Fruit fly (Drosophila melanogaster) whole organism, wandering third instar larva: ENCODE measurements around the gene Acf.

ENCODE experiments used
- Abd-B ChIP-seq: fragments of >200 bp; optimal IDR thresholded peaks from 2 replicates; lab custom pipeline; 2017; ENCODE audit warnings: missing biosample characterization, missing genetic modification characterization
- CG32264 ChIP-seq: fragments of 200-800 bp; sonication (Bioruptor generic); optimal IDR thresholded peaks from 2 replicates; lab custom pipeline; 2016; ENCODE audit warnings: missing biosample characterization, missing genetic modification characterization
- CG9705 ChIP-seq: fragments of 200-800 bp; sonication (Bioruptor generic); optimal IDR thresholded peaks from 2 replicates; lab custom pipeline; 2018; ENCODE audit warnings: missing biosample characterization, mild to moderate bottlenecking, missing genetic modification characterization
- CrebA ChIP-seq: fragments of 200-800 bp; sonication (Bioruptor generic); optimal IDR thresholded peaks from 2 replicates; lab custom pipeline; 2016; ENCODE audit warnings: missing biosample characterization, mild to moderate bottlenecking, missing genetic modification characterization, borderline replicate concordance
- Dfd ChIP-seq: fragments of >200 bp; optimal IDR thresholded peaks from 2 replicates; lab custom pipeline; 2017; ENCODE audit warnings: missing biosample characterization, missing genetic modification characterization
- Dif ChIP-seq: fragments of 200-275, 200-300 bp; sonication (Bioruptor generic); optimal IDR thresholded peaks from 2 replicates; lab custom pipeline; 2018; ENCODE audit warnings: missing biosample characterization, missing genetic modification characterization; ENCODE audit not compliant: partially characterized antibody
- GATAd ChIP-seq: sonication (Bioruptor generic); optimal IDR thresholded peaks from 2 replicates; lab custom pipeline; 2016; ENCODE audit warnings: missing biosample characterization, missing genetic modification characterization
- HLH106 ChIP-seq: fragments of 200-800 bp; optimal IDR thresholded peaks from 3 replicates; lab custom pipeline; 2019; ENCODE audit warnings: missing biosample characterization, mild to moderate bottlenecking, missing genetic modification characterization, moderate library complexity
- Hnf4 ChIP-seq: fragments of 200-800 bp; sonication (Bioruptor generic); optimal IDR thresholded peaks from 2 replicates; lab custom pipeline; 2016; ENCODE audit warnings: missing biosample characterization, mild to moderate bottlenecking, missing genetic modification characterization
- Hr78 ChIP-seq: fragments of >200 bp; optimal IDR thresholded peaks from 2 replicates; lab custom pipeline; 2017; ENCODE audit warnings: missing biosample characterization, missing genetic modification characterization
- Hr83 ChIP-seq: fragments of 200-300 bp; sonication (Bioruptor generic); optimal IDR thresholded peaks from 2 replicates; lab custom pipeline; 2016; ENCODE audit warnings: missing biosample characterization, mild to moderate bottlenecking, missing genetic modification characterization, moderate library complexity; ENCODE audit not compliant: poor library complexity, severe bottlenecking
- Jra ChIP-seq: sonication (Bioruptor generic); optimal IDR thresholded peaks from 2 replicates; lab custom pipeline; 2016; ENCODE audit warnings: missing biosample characterization, missing genetic modification characterization
- Myc ChIP-seq: fragments of >200 bp; optimal IDR thresholded peaks from 2 replicates; lab custom pipeline; 2017
- N ChIP-seq: fragments of >200 bp; optimal IDR thresholded peaks from 2 replicates; lab custom pipeline; 2018; ENCODE audit warnings: missing biosample characterization, missing external identifiers, missing genetic modification characterization
- OdsH ChIP-seq: fragments of 200-800 bp; sonication (Bioruptor generic); optimal IDR thresholded peaks from 2 replicates; lab custom pipeline; 2016; ENCODE audit warnings: missing biosample characterization, mild to moderate bottlenecking, missing genetic modification characterization
- Rel ChIP-seq, 2 experiments: fragments of 200-800 bp; sonication (Bioruptor generic) in 1 of 2; optimal IDR thresholded peaks; 2 replicates in 1 of 2; 3 replicates in 1 of 2; lab custom pipeline; 2016 to 2019; ENCODE audit warnings: mild to moderate bottlenecking in 2 of 2, missing biosample characterization in 2 of 2, missing genetic modification characterization in 2 of 2, moderate library complexity in 1 of 2
- Sp1 ChIP-seq: fragments of 200-800 bp; sonication (Bioruptor generic); optimal IDR thresholded peaks from 3 replicates; lab custom pipeline; 2019; ENCODE audit warnings: missing biosample characterization, mild to moderate bottlenecking, missing genetic modification characterization, moderate library complexity
- Vsx2 ChIP-seq: fragments of 200-300, 225-300 bp; sonication (Bioruptor generic); optimal IDR thresholded peaks from 2 replicates; lab custom pipeline; 2018; ENCODE audit warnings: missing biosample characterization, missing genetic modification characterization; ENCODE audit not compliant: partially characterized antibody
- br ChIP-seq: fragments of 200-800 bp; sonication (Bioruptor generic); optimal IDR thresholded peaks from 2 replicates; lab custom pipeline; 2016; ENCODE audit warnings: missing biosample characterization, missing genetic modification characterization
- brk ChIP-seq: fragments of 200-800 bp; sonication (Bioruptor generic); optimal IDR thresholded peaks from 2 replicates; lab custom pipeline; 2016; ENCODE audit warnings: missing biosample characterization, mild to moderate bottlenecking, missing genetic modification characterization
- dl ChIP-seq, 2 experiments: fragments of 175-275, 200-275 bp in 1 of 2; fragments of 200-275 bp in 1 of 2; sonication (Bioruptor generic); optimal IDR thresholded peaks; lab custom pipeline; 2018; ENCODE audit warnings: mild to moderate bottlenecking in 2 of 2, missing biosample characterization in 2 of 2, missing genetic modification characterization in 2 of 2, moderate library complexity in 2 of 2; ENCODE audit not compliant: partially characterized antibody in 2 of 2, insufficient read depth in 1 of 2
- dsf ChIP-seq: sonication (Bioruptor generic); optimal IDR thresholded peaks from 2 replicates; lab custom pipeline; 2016; ENCODE audit warnings: missing biosample characterization, missing genetic modification characterization, borderline replicate concordance
- ey ChIP-seq: fragments of 200-800 bp; sonication (Bioruptor generic); optimal IDR thresholded peaks from 2 replicates; lab custom pipeline; 2016; ENCODE audit warnings: missing biosample characterization, missing genetic modification characterization
- foxo ChIP-seq, 2 experiments: fragments of 200-800 bp; sonication (Bioruptor generic); optimal IDR thresholded peaks; 2 replicates in 1 of 2; 3 replicates in 1 of 2; lab custom pipeline; 2016 to 2017; ENCODE audit warnings: missing biosample characterization in 2 of 2, missing genetic modification characterization in 2 of 2
- fru ChIP-seq: fragments of 200-800 bp; sonication (Bioruptor generic); optimal IDR thresholded peaks from 3 replicates; lab custom pipeline; 2016; ENCODE audit warnings: missing biosample characterization, mild to moderate bottlenecking, missing genetic modification characterization
- h ChIP-seq: fragments of 200-800 bp; sonication (Bioruptor generic); optimal IDR thresholded peaks from 3 replicates; lab custom pipeline; 2016; ENCODE audit warnings: missing biosample characterization, mild to moderate bottlenecking, missing genetic modification characterization
- jim ChIP-seq: fragments of 175-275, 200-325 bp; sonication (Bioruptor generic); optimal IDR thresholded peaks from 2 replicates; lab custom pipeline; 2016; ENCODE audit warnings: missing biosample characterization, mild to moderate bottlenecking, missing genetic modification characterization
- lola ChIP-seq: fragments of >200 bp; optimal IDR thresholded peaks from 2 replicates; lab custom pipeline; 2017; ENCODE audit warnings: missing biosample characterization, missing genetic modification characterization
- pan ChIP-seq: fragments of >200 bp; optimal IDR thresholded peaks from 2 replicates; lab custom pipeline; 2017
- rgr ChIP-seq: fragments of 200-800 bp; sonication (Bioruptor generic); optimal IDR thresholded peaks from 3 replicates; lab custom pipeline; 2016; ENCODE audit warnings: missing biosample characterization, mild to moderate bottlenecking, missing genetic modification characterization
- sage ChIP-seq: fragments of 200-800 bp; sonication (Bioruptor generic); optimal IDR thresholded peaks from 2 replicates; lab custom pipeline; 2016; ENCODE audit warnings: missing biosample characterization, mild to moderate bottlenecking, missing genetic modification characterization
- tai ChIP-seq: sonication (Bioruptor generic); optimal IDR thresholded peaks from 2 replicates; lab custom pipeline; 2016; ENCODE audit warnings: missing biosample characterization, missing genetic modification characterization
- usp ChIP-seq: fragments of >200 bp; optimal IDR thresholded peaks from 2 replicates; lab custom pipeline; 2017; ENCODE audit warnings: missing biosample characterization, missing genetic modification characterization
- woc ChIP-seq: sonication (Bioruptor generic); optimal IDR thresholded peaks from 2 replicates; lab custom pipeline; 2016; ENCODE audit warnings: missing biosample characterization, mild to moderate bottlenecking, missing genetic modification characterization

The Acf gene

DNA sequence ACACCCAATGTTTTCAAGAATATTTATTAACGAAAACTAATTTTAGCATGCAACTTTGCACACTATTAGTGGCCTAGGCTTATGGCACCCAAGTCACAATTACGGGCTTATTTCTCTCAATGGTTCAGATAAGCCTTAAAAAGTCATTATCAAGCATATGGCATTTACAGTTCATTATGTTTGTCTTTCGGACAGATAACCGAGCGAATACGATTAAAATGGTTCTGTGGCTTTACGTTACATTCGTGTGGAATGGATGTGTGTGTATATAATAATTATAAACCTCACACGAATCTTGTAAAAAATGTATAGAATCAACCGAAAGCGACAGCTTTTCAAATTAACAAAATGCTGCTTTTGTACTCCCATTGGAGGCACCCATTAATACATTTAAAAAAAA is 14.8 kb downstream of the Acf start:
- peak; percentile 15 for TF ChIP-seq sage (GFP tag; lab: Kevin White, UChicago)
- TF ChIP-seq ey (GFP tag; lab: Kevin White, UChicago): no peak

DNA sequence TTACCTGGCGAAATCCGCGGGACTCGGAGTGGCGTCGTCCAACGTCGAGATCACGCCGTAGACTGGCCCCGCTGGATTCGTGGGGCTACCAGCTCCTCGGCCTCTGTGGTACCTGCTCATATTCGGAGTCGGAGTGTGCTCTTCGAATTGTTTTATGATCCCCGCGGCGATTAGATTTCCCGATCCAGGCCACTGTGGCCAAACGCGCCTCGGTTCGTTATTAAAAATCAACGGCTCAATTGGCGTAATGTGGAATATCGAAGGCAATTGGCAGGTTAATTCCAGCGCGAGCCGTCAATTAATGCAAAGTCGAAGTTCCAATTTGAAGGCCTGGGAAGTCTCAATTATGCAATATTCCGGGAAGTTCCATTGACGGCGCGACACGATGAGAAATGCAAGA is 15.8 kb downstream of the Acf start:
- TF ChIP-seq jim (no peak), Rel (GFP tag; optimal IDR thresholded peaks at IDR 0.05; lab: Kevin White, UChicago) (no peak), Rel (tag; optimal IDR thresholded peaks at IDR 0.05; lab: Kevin White, UChicago) (no peak), CrebA (GFP tag; lab: Kevin White, UChicago) (no peak), Myc (lab: Kevin White, UChicago) (no peak), woc (GFP tag; lab: Kevin White, UChicago) (no peak), Abd-B (GFP tag; lab: Kevin White, UChicago) (no peak), usp (GFP tag; lab: Kevin White, UChicago) (no peak), OdsH (no peak)

DNA sequence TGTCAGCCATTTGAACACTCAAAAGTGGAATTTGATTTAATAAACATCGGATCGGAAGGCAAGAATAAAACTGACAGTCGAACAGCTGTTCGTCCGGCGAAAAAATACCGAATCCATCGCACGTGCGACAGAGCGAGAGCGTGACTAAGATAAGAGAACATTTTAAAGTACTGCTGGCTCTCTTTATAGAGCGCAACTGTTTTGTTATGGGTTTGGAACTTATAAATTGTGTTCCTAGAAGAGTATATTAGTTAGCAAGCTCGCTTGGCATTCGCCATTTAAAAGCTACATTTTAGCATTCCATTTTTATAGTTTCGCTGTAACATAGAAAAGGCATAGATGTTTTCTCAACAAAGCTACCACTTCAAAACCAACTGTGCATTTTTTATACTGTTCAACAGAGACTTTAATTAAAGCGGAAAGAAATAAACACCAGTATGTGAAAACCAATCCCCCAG is 16.3 kb downstream of the Acf start, which contains the start of gene Rift:
TSS of gene Rift (minus strand) at position 114 of the 458 bp plus-strand sequence.
- TF ChIP-seq jim (no peak), h (no peak), lola (GFP tag; lab: Kevin White, UChicago) (no peak), ey (GFP tag; lab: Kevin White, UChicago) (no peak), Hr78 (GFP tag; lab: Kevin White, UChicago) (no peak), Vsx2 (GFP tag; lab: Kevin White, UChicago) (no peak), dsf (GFP tag; lab: Kevin White, UChicago) (no peak), OdsH (peak; percentile 33), pan (no peak), HLH106 (tag; lab: Kevin White, UChicago) (peak; percentile 16), sage (GFP tag; lab: Kevin White, UChicago) (peak; percentile 8), Hr83 (GFP tag; lab: Kevin White, UChicago) (peak; percentile 31), tai (GFP tag; lab: Kevin White, UChicago) (no peak), Hnf4 (no peak), brk (GFP tag; lab: Kevin White, UChicago) (no peak), foxo (GFP tag; optimal IDR thresholded peaks at IDR 0.05; lab: Kevin White, UChicago) (peak in 1 of 2 experiments; percentile 36), rgr (peak; percentile 11), CG9705 (GFP tag; lab: Kevin White, UChicago) (no peak), Myc (lab: Kevin White, UChicago) (no peak), CG32264 (GFP tag; lab: Kevin White, UChicago) (no peak), Jra (GFP tag; lab: Kevin White, UChicago) (no peak), Sp1 (GFP tag; lab: Kevin White, UChicago) (no peak), dl (GFP tag; optimal IDR thresholded peaks at IDR 0.05; lab: Kevin White, UChicago; ENCODE audit: insufficient read depth in 1 of 2, partially characterized antibody in 2 of 2) (peak in 1 of 2 experiments; percentile 62), usp (GFP tag; lab: Kevin White, UChicago) (no peak), Dfd (GFP tag; lab: Kevin White, UChicago) (no peak), GATAd (GFP tag; lab: Kevin White, UChicago) (no peak), N (no peak), CrebA (GFP tag; lab: Kevin White, UChicago) (no peak), Dif (GFP tag; lab: Kevin White, UChicago) (no peak)

DNA sequence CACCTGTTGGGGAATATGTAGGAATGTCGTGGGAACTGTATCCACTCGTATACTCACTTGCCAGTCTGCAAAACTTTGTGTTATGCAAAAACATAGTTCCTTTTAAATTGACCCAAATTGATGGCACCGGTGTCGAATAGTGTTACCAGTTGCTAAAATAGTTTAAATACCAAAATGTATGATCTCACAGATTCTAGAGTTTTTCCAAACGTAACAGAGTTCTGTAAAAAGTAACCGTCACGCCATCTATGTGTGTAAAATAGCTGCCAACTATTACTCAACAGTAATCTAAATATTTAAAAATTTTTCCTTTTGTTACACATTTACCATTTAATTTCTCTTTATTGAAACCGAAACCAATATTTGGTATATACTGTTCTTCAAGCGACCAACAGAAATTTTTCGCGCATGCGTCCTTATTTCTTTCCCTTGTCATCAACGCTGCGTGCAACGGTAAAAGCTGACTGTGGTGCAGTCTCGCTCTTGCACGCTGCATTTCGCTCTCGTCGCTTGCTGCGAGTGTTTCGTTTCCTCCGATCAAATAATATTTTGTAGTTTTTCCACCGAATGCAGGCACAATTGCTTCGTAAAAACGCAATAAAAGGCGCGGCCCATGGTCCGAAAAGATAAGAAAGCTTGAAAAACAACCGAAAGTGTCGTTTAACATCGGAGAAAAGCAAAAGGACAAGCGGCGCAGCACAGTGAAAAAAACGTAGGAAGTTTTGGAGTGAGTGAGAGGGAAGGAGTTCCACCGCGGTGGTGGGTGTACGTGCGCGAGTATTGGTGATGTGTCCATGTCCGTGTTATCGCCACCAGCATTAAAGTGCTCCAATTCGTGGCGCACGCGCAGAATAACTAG is 18.6 kb downstream of the Acf start, which contains the start of the genes FeCH and RhoGAP100F:
TSS of gene FeCH (minus strand) at position 180 of the 859 bp plus-strand sequence.
TSS of gene RhoGAP100F (plus strand) at position 493 of the 859 bp plus-strand sequence.
- TF ChIP-seq fru (GFP tag; lab: Kevin White, UChicago) (no peak), Abd-B (GFP tag; lab: Kevin White, UChicago) (no peak), h (no peak), brk (GFP tag; lab: Kevin White, UChicago) (no peak), Jra (GFP tag; lab: Kevin White, UChicago) (no peak), br (no peak), Vsx2 (GFP tag; lab: Kevin White, UChicago) (no peak)
- TF ChIP-seq, all 38 proteins: peak for 0
